Fruit fly (Drosophila melanogaster) whole organism, pupa: ENCODE results near the gene CG4957.

Experiments
- CG14655 ChIP-seq: fragments of 200-800 bp; sonication (Bioruptor generic); optimal IDR thresholded peaks from 3 replicates; lab custom pipeline; 2017; ENCODE audit warnings: mild to moderate bottlenecking, missing biosample characterization, missing genetic modification reagents, missing genetic modification characterization
- CG15710 ChIP-seq: fragments of 200-800 bp; sonication (Bioruptor generic); optimal IDR thresholded peaks from 2 replicates; lab custom pipeline; 2018; ENCODE audit warnings: missing biosample characterization, mild to moderate bottlenecking, missing genetic modification characterization, moderate library complexity
- CG17806 ChIP-seq: fragments of 200-800 bp; sonication (Bioruptor generic); optimal IDR thresholded peaks from 2 replicates; lab custom pipeline; 2018; ENCODE audit warnings: missing biosample characterization, mild to moderate bottlenecking, missing genetic modification characterization, moderate library complexity
- CG32121 ChIP-seq: fragments of 200-800 bp; sonication (Bioruptor generic); IDR thresholded peaks from 2 replicates; pipeline ENCODE4 v1.3.6; 2022; ENCODE audit warnings: missing biosample characterization, missing genetic modification characterization
- CG8159 ChIP-seq: fragments of 200-800 bp; sonication (Bioruptor generic); optimal IDR thresholded peaks from 3 replicates; lab custom pipeline; 2018; ENCODE audit warnings: missing biosample characterization, mild to moderate bottlenecking, missing genetic modification characterization, moderate library complexity
- CG8301 ChIP-seq: fragments of 200-800 bp; sonication (Bioruptor generic); optimal IDR thresholded peaks from 2 replicates; lab custom pipeline; 2018; ENCODE audit warnings: missing biosample characterization, mild to moderate bottlenecking, missing genetic modification characterization
- D1 ChIP-seq: fragments of 200-800 bp; sonication (Bioruptor generic); optimal IDR thresholded peaks from 2 replicates; lab custom pipeline; 2018; ENCODE audit warnings: missing biosample characterization, mild to moderate bottlenecking, missing genetic modification characterization, moderate library complexity
- EcR ChIP-seq: fragments of 200-800 bp; sonication (Bioruptor generic); optimal IDR thresholded peaks from 3 replicates; lab custom pipeline; 2019; ENCODE audit warnings: missing biosample characterization, missing genetic modification characterization, mild to moderate bottlenecking, moderate library complexity, missing genetic modification reagents
- Pif1A ChIP-seq: fragments of 200-800 bp; sonication (Bioruptor generic); optimal IDR thresholded peaks from 3 replicates; lab custom pipeline; 2016; ENCODE audit warnings: missing biosample characterization, missing genetic modification characterization
- Snoo ChIP-seq: fragments of 200-800 bp; sonication (Bioruptor generic); optimal IDR thresholded peaks from 3 replicates; lab custom pipeline; 2017; ENCODE audit warnings: missing biosample characterization, mild to moderate bottlenecking, missing genetic modification characterization, inconsistent platforms
- fd96Ca ChIP-seq: fragments of 200-800 bp; sonication (Bioruptor generic); IDR thresholded peaks from 3 replicates; pipeline ENCODE4 v1.3.6; 2022; ENCODE audit warnings: missing biosample characterization, missing genetic modification characterization
- gl ChIP-seq: fragments of 200-800 bp; sonication (Bioruptor generic); optimal IDR thresholded peaks from 2 replicates; lab custom pipeline; 2018; ENCODE audit warnings: missing biosample characterization, mild to moderate bottlenecking, missing genetic modification characterization

dm6 chr2L:10272224-10272623, 3.6 kb downstream of the CG4957 start, which contains the start of gene trk:
- no peak for TF ChIP-seq Pif1A (GFP tag; lab: Kevin White, UChicago)
- no peak for TF ChIP-seq D1
- no peak for TF ChIP-seq CG32121
- no peak for TF ChIP-seq Snoo (tag; lab: Kevin White, UChicago)
- no peak for TF ChIP-seq gl (tag; lab: Kevin White, UChicago)
- no peak for TF ChIP-seq fd96Ca (GFP tag; lab: Robert Waterston, UW)
- TF ChIP-seq EcR (GFP tag; lab: Kevin White, UChicago), result no peak
- TF ChIP-seq CG8159 (tag; lab: Kevin White, UChicago), result no peak
- TF ChIP-seq CG14655 (GFP tag; lab: Kevin White, UChicago), result no peak
- TF ChIP-seq CG15710 (tag; lab: Kevin White, UChicago), result no peak
- TF ChIP-seq CG8301 (tag; lab: Kevin White, UChicago), result no peak
- no peak for TF ChIP-seq CG17806 (tag; lab: Kevin White, UChicago)
